Worm (Caenorhabditis elegans) whole organism, L4 larva: Measurements from ENCODE around the gene fbxa-148.
"Not testable (repeated sequence)": the region's sequence is repeated elsewhere in the genome, so short reads cannot be mapped to it uniquely, and the experiment has no call there.

Experiments
- F26F4.8 ChIP-seq: fragments of 200-800 bp; sonication (Bioruptor generic); conservative IDR thresholded peaks from 2 replicates; pipeline ENCODE4 v1.3.6; 2022; ENCODE audit warnings: missing genetic modification characterization, missing compliant biosample characterization
- F44E2.7 ChIP-seq: fragments of 200-800 bp; sonication (Bioruptor generic); IDR thresholded peaks from 2 replicates; pipeline ENCODE4 v2.1.2; 2022; ENCODE audit warnings: missing genetic modification characterization, missing compliant biosample characterization
- R02D3.7 ChIP-seq: fragments of 150-350 bp; sonication (generic microtip); optimal IDR thresholded peaks from 3 replicates; lab custom pipeline; 2014; ENCODE audit warnings: missing biosample characterization, missing genetic modification characterization
- T26A8.4 ChIP-seq: fragments of 200-800 bp; sonication (Bioruptor generic); IDR thresholded peaks from 2 replicates; pipeline ENCODE4 v1.3.6; 2022; ENCODE audit warnings: missing genetic modification characterization, missing compliant biosample characterization
- Y48G9A.11 ChIP-seq: fragments of 200-800 bp; sonication (Bioruptor generic); IDR thresholded peaks from 2 replicates; pipeline ENCODE4 v1.3.6; 2022; ENCODE audit warnings: missing genetic modification reagents, missing genetic modification characterization, missing compliant biosample characterization
- ZK337.2 ChIP-seq: fragments of 200-800 bp; sonication (Bioruptor generic); IDR thresholded peaks from 2 replicates; pipeline ENCODE4 v1.3.6; 2022; ENCODE audit warnings: missing genetic modification reagents, missing genetic modification characterization, missing compliant biosample characterization
- aly-2 ChIP-seq: sonication (generic microtip); optimal IDR thresholded peaks from 2 replicates; lab custom pipeline; 2018; ENCODE audit warnings: missing biosample characterization, missing genetic modification characterization
- ceh-44 ChIP-seq: fragments of 200-800 bp; sonication (Bioruptor generic); IDR thresholded peaks from 2 replicates; pipeline ENCODE4 v1.3.6; 2022; ENCODE audit warnings: missing genetic modification reagents, missing genetic modification characterization, missing compliant biosample characterization
- dmd-6 ChIP-seq: fragments of 200-800 bp; sonication (Bioruptor generic); IDR thresholded peaks from 2 replicates; pipeline ENCODE4 v1.3.6; 2022; ENCODE audit warnings: missing genetic modification reagents, missing genetic modification characterization, missing compliant biosample characterization
- dmd-8 ChIP-seq: fragments of 200-800 bp; sonication (Bioruptor generic); IDR thresholded peaks from 2 replicates; pipeline ENCODE4 v1.3.6; 2022; ENCODE audit warnings: missing genetic modification characterization, missing compliant biosample characterization
- duxl-1 ChIP-seq: sonication (generic microtip); optimal IDR thresholded peaks from 2 replicates; lab custom pipeline; 2016; ENCODE audit warnings: mild to moderate bottlenecking, missing genetic modification characterization, moderate library complexity, missing compliant biosample characterization; ENCODE audit not compliant: poor library complexity
- dve-1 ChIP-seq: sonication (generic microtip); optimal IDR thresholded peaks from 2 replicates; lab custom pipeline; 2017; ENCODE audit warnings: antibody characterized with exemption, mild to moderate bottlenecking, missing genetic modification characterization, missing compliant biosample characterization; ENCODE audit not compliant: insufficient read depth
- hlh-30 ChIP-seq: sonication (generic microtip); optimal IDR thresholded peaks from 2 replicates; lab custom pipeline; 2017; ENCODE audit warnings: antibody characterized with exemption, mild to moderate bottlenecking, missing genetic modification characterization, missing compliant biosample characterization; ENCODE audit not compliant: insufficient read depth
- lim-7 ChIP-seq: fragments of 200-800 bp; sonication (Bioruptor generic); IDR thresholded peaks from 2 replicates; pipeline ENCODE4 v1.3.6; 2022; ENCODE audit warnings: missing genetic modification characterization, missing compliant biosample characterization
- lin-38 ChIP-seq: fragments of 200-800 bp; sonication (Bioruptor generic); IDR thresholded peaks from 2 replicates; pipeline ENCODE4 v1.3.6; 2022; ENCODE audit warnings: missing genetic modification reagents, missing genetic modification characterization, missing compliant biosample characterization
- madf-9 ChIP-seq: fragments of 200-800 bp; sonication (Bioruptor generic); conservative IDR thresholded peaks from 2 replicates; pipeline ENCODE4 v1.3.6; 2022; ENCODE audit warnings: missing genetic modification reagents, missing genetic modification characterization, missing compliant biosample characterization
- mep-1 ChIP-seq: fragments of 150-350 bp; sonication (generic microtip); optimal IDR thresholded peaks from 3 replicates; lab custom pipeline; 2014; ENCODE audit warnings: missing biosample characterization, missing genetic modification characterization
- mes-2 ChIP-seq: sonication (generic microtip); optimal IDR thresholded peaks from 2 replicates; lab custom pipeline; 2016; ENCODE audit warnings: missing genotype, mild to moderate bottlenecking, missing genetic modification characterization, missing compliant biosample characterization; ENCODE audit not compliant: poor library complexity, severe bottlenecking
- mxl-2 ChIP-seq: fragments of 200-800 bp; sonication (Bioruptor generic); conservative IDR thresholded peaks from 2 replicates; pipeline ENCODE4 v1.3.6; 2022; ENCODE audit warnings: missing genetic modification reagents, missing genetic modification characterization, missing compliant biosample characterization
- mxl-3 ChIP-seq: fragments of 200-800 bp; sonication (Bioruptor generic); optimal IDR thresholded peaks from 2 replicates; lab custom pipeline; 2018; ENCODE audit warnings: mild to moderate bottlenecking, missing genetic modification characterization, missing compliant biosample characterization
- nhr-11 ChIP-seq: fragments of 150-350 bp; optimal IDR thresholded peaks from 2 replicates; lab custom pipeline; 2014; ENCODE audit warnings: missing biosample characterization, missing genetic modification characterization
- nhr-111 ChIP-seq: fragments of 200-800 bp; sonication (Bioruptor generic); optimal IDR thresholded peaks from 2 replicates; lab custom pipeline; 2018; ENCODE audit warnings: mild to moderate bottlenecking, missing genetic modification characterization, missing compliant biosample characterization
- nhr-6 ChIP-seq: fragments of 150-350 bp; optimal IDR thresholded peaks from 2 replicates; lab custom pipeline; 2014; ENCODE audit warnings: missing biosample characterization, missing genetic modification characterization
- pha-4 ChIP-seq, 2 experiments: fragments of 150-350 bp in 1 of 2; fragments of 200-800 bp in 1 of 2; sonication (Bioruptor generic) in 1 of 2; IDR thresholded peaks in 1 of 2; optimal IDR thresholded peaks in 1 of 2; 2 replicates each; pipeline versions ENCODE4 v1.3.6 to Lab custom; 2014 to 2022; ENCODE audit warnings: missing genetic modification characterization in 2 of 2, missing genetic modification reagents in 2 of 2, missing biosample characterization in 1 of 2, missing compliant biosample characterization in 1 of 2
- rbr-2 ChIP-seq: sonication (generic microtip); optimal IDR thresholded peaks from 2 replicates; lab custom pipeline; 2016; ENCODE audit warnings: missing genotype, missing genetic modification characterization, missing compliant biosample characterization
- skn-1 ChIP-seq: fragments of 150-350 bp; optimal IDR thresholded peaks from 2 replicates; lab custom pipeline; 2014; ENCODE audit warnings: missing biosample characterization, missing genetic modification characterization
- snpc-1.2 ChIP-seq: fragments of 200-800 bp; sonication (Bioruptor generic); IDR thresholded peaks from 2 replicates; pipeline ENCODE4 v1.3.6; 2022; ENCODE audit warnings: missing genetic modification reagents, missing genetic modification characterization, missing compliant biosample characterization
- tag-97 ChIP-seq: fragments of 200-800 bp; sonication (Bioruptor generic); IDR thresholded peaks from 2 replicates; pipeline ENCODE4 v1.3.6; 2022; ENCODE audit warnings: missing genetic modification characterization, missing compliant biosample characterization
- tra-1 ChIP-seq: fragments of 200-800 bp; sonication (Bioruptor generic); IDR thresholded peaks from 2 replicates; pipeline ENCODE4 v1.3.6; 2022; ENCODE audit warnings: missing genetic modification reagents, missing genetic modification characterization, missing compliant biosample characterization
- unc-130 ChIP-seq: sonication (generic microtip); optimal IDR thresholded peaks from 2 replicates; lab custom pipeline; 2016; ENCODE audit warnings: missing genetic modification reagents, missing genetic modification characterization, missing compliant biosample characterization
- unc-62 ChIP-seq, 3 experiments: fragments of 150-350 bp in 1 of 3; sonication (generic microtip); optimal IDR thresholded peaks in 2 of 3; peaks in 1 of 3; 1 replicate in 1 of 3; 2 replicates in 2 of 3; lab custom pipeline; 2014 to 2017; ENCODE audit warnings: missing biosample characterization in 3 of 3, missing genetic modification characterization in 3 of 3, missing genetic modification reagents in 3 of 3, missing genotype in 1 of 3
- zag-1 ChIP-seq: fragments of 150-350 bp; optimal IDR thresholded peaks from 2 replicates; lab custom pipeline; 2014; ENCODE audit warnings: missing biosample characterization, missing genetic modification characterization
- zfp-2 ChIP-seq: sonication (generic microtip); optimal IDR thresholded peaks from 2 replicates; lab custom pipeline; 2016; ENCODE audit warnings: mild to moderate bottlenecking, missing genetic modification characterization, missing compliant biosample characterization
- ztf-7 ChIP-seq: fragments of 150-350 bp; optimal IDR thresholded peaks from 2 replicates; lab custom pipeline; 2014; ENCODE audit warnings: missing biosample characterization, missing genetic modification characterization

The fbxa-148 gene

DNA sequence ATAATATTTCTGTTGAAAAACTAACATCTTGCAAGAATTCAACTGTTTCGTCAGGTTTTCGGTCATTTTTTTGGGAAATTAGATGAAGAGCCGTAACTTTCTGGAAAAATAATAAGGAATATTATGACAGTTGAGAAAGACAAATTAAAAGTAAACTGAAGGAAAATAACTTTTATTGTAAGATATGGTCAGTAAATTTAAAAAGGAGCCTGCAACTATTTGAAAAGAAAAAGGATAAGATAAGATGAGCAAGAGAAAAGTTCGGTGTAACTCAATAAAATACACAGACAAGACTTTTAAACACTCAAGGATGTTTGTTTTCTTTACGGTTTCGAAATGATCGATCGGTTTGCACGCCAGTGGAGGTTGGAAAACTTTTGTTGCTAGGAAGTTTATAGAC lies 10.8 kb downstream of the fbxa-148 start, which contains the start of gene fbxa-111:
fbxa-111 (minus strand) TSS at position 101 of the 400 bp plus-strand sequence.
- not testable (repeated sequence) for TF ChIP-seq mxl-3 (GFP tag; lab: Kevin White, UChicago); skn-1 (tag; lab: Kevin White, UChicago); ztf-7 (tag; lab: Kevin White, UChicago)

DNA sequence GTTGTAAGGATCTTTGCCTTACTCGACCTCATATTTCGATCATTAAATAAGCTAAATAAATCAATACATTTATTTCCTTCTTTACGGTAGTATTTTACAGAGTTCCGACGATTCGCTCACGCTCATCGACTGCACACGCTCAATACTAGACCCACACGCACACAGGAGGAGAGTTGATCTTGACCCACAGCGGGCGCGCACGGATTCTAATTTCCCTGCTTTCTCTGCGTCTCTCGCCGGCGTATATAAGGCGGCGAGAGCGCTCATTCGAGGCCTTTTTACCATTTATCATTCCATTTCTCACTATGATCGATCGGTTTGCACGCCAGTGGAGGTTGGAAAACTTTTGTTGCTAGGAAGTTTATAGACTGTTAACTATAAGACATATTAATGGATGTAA lies 11.2 kb downstream of the fbxa-148 start:
- no peak for TF ChIP-seq nhr-111
- no peak for TF ChIP-seq lin-38 (GFP tag; lab: Robert Waterston, UW)
- no peak for TF ChIP-seq snpc-1.2 (GFP tag; lab: Robert Waterston, UW)
- no peak for TF ChIP-seq unc-130 (GFP tag; lab: Kevin White, UChicago)
- TF ChIP-seq ZK337.2 (GFP tag; lab: Robert Waterston, UW), result no peak
- no peak for TF ChIP-seq hlh-30 (tag; lab: Kevin White, UChicago)
- TF ChIP-seq unc-62 (GFP tag; optimal IDR thresholded peaks at IDR 0.05 in 1 of 2; lab: Kevin White, UChicago), result no peak
- no peak for TF ChIP-seq unc-62 (tag; optimal IDR thresholded peaks at IDR 0.05; lab: Kevin White, UChicago)
- TF ChIP-seq ceh-44 (GFP tag; lab: Robert Waterston, UW), result no peak
- no peak for TF ChIP-seq tra-1 (GFP tag; lab: Robert Waterston, UW)
- no peak for TF ChIP-seq lim-7
- no peak for TF ChIP-seq mes-2 (tag; lab: Kevin White, UChicago)
- no peak for TF ChIP-seq T26A8.4

DNA sequence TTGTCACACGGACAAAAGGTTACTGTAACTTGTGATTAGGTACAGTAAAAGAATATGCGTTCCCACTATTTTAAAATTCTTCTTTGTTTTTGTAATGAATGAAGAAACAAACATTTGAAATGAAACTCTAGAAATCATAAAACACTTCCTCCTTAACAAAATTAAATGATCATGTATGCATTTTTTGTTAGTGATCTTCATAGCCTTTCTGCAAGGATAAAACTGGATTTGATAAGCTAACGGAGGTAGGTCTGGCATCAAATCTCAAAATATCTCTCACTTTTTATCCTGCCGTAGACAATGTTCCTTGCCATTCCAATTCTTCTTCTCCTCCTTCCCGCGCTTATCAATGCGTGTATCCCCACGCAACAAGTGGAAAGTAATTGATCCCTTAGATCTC lies 12.7 kb downstream of the fbxa-148 start, which contains the start of gene clec-238:
clec-238 (plus strand) TSS at position 301 of the 400 bp plus-strand sequence.
- TF ChIP-seq F44E2.7 (GFP tag; lab: Robert Waterston, UW) (no peak), nhr-6 (tag; lab: Kevin White, UChicago) (no peak), hlh-30 (tag; lab: Kevin White, UChicago) (no peak), dve-1 (tag; lab: Kevin White, UChicago) (no peak), dmd-8 (GFP tag; lab: Robert Waterston, UW) (no peak), mep-1 (tag; lab: Kevin White, UChicago) (no peak), zag-1 (tag; lab: Kevin White, UChicago) (no peak), dmd-6 (GFP tag; lab: Robert Waterston, UW) (no peak), madf-9 (GFP tag; lab: Robert Waterston, UW) (no peak)

DNA sequence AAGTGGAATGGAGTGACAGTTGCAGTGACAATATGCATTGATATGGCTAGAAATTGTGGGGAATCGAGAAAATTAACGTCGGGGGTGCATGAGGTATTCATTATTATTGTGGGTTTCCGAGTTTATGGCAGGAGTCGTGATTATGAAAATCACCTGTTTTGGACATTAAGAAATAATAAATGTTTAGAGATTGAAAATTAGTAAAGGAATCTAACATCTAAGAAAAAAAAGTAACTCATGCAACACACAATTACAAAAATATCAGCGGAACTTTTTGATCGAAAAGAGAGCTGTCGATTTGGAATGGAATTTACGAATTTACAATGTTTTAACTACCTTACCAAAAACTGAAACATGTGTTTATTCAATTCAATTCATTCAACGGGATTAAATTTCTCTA lies 15.9 kb downstream of the fbxa-148 start, which contains the start of gene srh-206:
srh-206 (minus strand) TSS at position 101 of the 400 bp plus-strand sequence.
- TF ChIP-seq aly-2 (no peak), R02D3.7 (no peak), F26F4.8 (no peak), tra-1 (GFP tag; lab: Robert Waterston, UW) (no peak), Y48G9A.11 (GFP tag; lab: Robert Waterston, UW) (no peak), mxl-3 (GFP tag; lab: Kevin White, UChicago) (no peak), mxl-2 (GFP tag; lab: Robert Waterston, UW) (no peak), zfp-2 (no peak), rbr-2 (tag; lab: Kevin White, UChicago) (no peak), nhr-11 (tag; lab: Kevin White, UChicago) (no peak), pha-4 (GFP tag; IDR thresholded peaks at IDR 0.05; lab: Robert Waterston, UW) (no peak), pha-4 (tag; optimal IDR thresholded peaks at IDR 0.05; lab: Kevin White, UChicago) (no peak), tag-97 (GFP tag; lab: Robert Waterston, UW) (no peak), ZK337.2 (GFP tag; lab: Robert Waterston, UW) (no peak), duxl-1 (tag; lab: Kevin White, UChicago) (no peak)
